Worm (Caenorhabditis elegans): Measurements from ENCODE around the gene K11C4.1.

DNA sequence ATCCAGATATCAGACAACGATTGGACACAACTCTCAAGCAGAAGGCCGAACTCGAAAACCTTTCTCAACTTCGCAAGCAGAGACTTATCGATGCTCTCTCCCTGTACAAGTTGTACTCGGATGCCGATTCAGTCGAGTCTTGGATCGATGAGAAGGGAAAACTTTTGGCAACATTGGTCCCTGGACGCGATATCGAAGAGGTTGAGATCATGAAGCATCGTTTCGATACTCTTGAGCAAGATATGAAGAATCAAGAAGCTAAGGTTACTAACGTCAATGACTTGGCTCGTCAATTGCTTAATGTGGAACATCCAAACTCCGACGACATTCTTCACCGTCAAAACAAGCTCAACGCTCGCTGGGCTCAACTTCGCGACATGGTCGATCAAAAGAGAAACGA is 11.7 kb upstream of the K11C4.1 start:
- TF ChIP-seq tbx-37 (GFP tag; conservative IDR thresholded peaks at IDR 0.05) (no peak), hnd-1 (tag; optimal IDR thresholded peaks at IDR 0.05) (no peak), ceh-13 (GFP tag; optimal IDR thresholded peaks at IDR 0.05) (no peak), scrt-1 (GFP tag; IDR thresholded peaks at IDR 0.05) (no peak), tra-4 (tag; optimal IDR thresholded peaks at IDR 0.05) (no peak), sea-1 (GFP tag; conservative IDR thresholded peaks at IDR 0.05) (no peak)
